Worm (Caenorhabditis elegans) whole organism, L3 larva: Measurements from ENCODE around the gene F57A10.4.

Experiments used
- R02D3.7 ChIP-seq: fragments of 150-350 bp; optimal IDR thresholded peaks from 2 replicates; lab custom pipeline; 2014; ENCODE audit warnings: missing biosample characterization, missing genetic modification characterization
- ZK546.5 ChIP-seq: sonication (generic microtip); optimal IDR thresholded peaks from 2 replicates; lab custom pipeline; 2017; ENCODE audit warnings: missing biosample characterization, missing genetic modification characterization
- aly-2 ChIP-seq: fragments of 150-350 bp; optimal IDR thresholded peaks from 2 replicates; lab custom pipeline; 2014; ENCODE audit warnings: missing biosample characterization, missing genetic modification characterization
- ama-1 ChIP-seq: fragments of 150-350 bp; optimal IDR thresholded peaks from 2 replicates; lab custom pipeline; 2018
- ceh-16 ChIP-seq: sonication (generic microtip); optimal IDR thresholded peaks from 2 replicates; lab custom pipeline; 2017; ENCODE audit warnings: missing biosample characterization, missing genetic modification characterization
- ceh-28 ChIP-seq: fragments of 150-350 bp; optimal IDR thresholded peaks from 2 replicates; lab custom pipeline; 2014; ENCODE audit warnings: missing biosample characterization, missing genetic modification reagents, missing genetic modification characterization
- ceh-82 ChIP-seq: fragments of 150-350 bp; optimal IDR thresholded peaks from 2 replicates; lab custom pipeline; 2014; ENCODE audit warnings: missing biosample characterization, missing genetic modification characterization
- ceh-9 ChIP-seq: sonication (generic microtip); optimal IDR thresholded peaks from 2 replicates; lab custom pipeline; 2018; ENCODE audit warnings: missing biosample characterization, missing genetic modification characterization
- egl-27 ChIP-seq: sonication (generic microtip); optimal IDR thresholded peaks from 4 replicates; lab custom pipeline; 2017; ENCODE audit warnings: missing biosample characterization, missing genetic modification reagents, missing genetic modification characterization
- egl-5 ChIP-seq: fragments of 150-350 bp; optimal IDR thresholded peaks from 2 replicates; lab custom pipeline; 2017; ENCODE audit warnings: missing biosample characterization, missing genetic modification reagents, missing genetic modification characterization, inconsistent platforms
- elt-1 ChIP-seq: fragments of 150-350 bp; optimal IDR thresholded peaks from 2 replicates; lab custom pipeline; 2014; ENCODE audit warnings: missing biosample characterization, missing genetic modification characterization
- elt-3 ChIP-seq, 3 experiments: fragments of 150-350 bp in 1 of 3; sonication (generic microtip) in 2 of 3; optimal IDR thresholded peaks; 2 replicates in 2 of 3; 4 replicates in 1 of 3; lab custom pipeline; 2014 to 2017; ENCODE audit warnings: missing biosample characterization in 3 of 3, missing genetic modification characterization in 3 of 3
- eor-1 ChIP-seq, 2 experiments: fragments of 150-350 bp; optimal IDR thresholded peaks; 2 replicates each; lab custom pipeline; 2014 to 2018; ENCODE audit warnings: missing biosample characterization in 2 of 2, missing genetic modification characterization in 2 of 2
- fkh-10 ChIP-seq: sonication (generic microtip); optimal IDR thresholded peaks from 2 replicates; lab custom pipeline; 2017; ENCODE audit warnings: missing biosample characterization, missing genetic modification reagents, missing genetic modification characterization
- fkh-2 ChIP-seq: fragments of 150-350 bp; optimal IDR thresholded peaks from 2 replicates; lab custom pipeline; 2014; ENCODE audit warnings: missing biosample characterization, missing genetic modification reagents, missing genetic modification characterization
- fos-1 ChIP-seq: fragments of 150-350 bp; optimal IDR thresholded peaks from 2 replicates; lab custom pipeline; 2014; ENCODE audit warnings: missing biosample characterization, missing genetic modification characterization
- hmg-11 ChIP-seq: sonication (generic microtip); optimal IDR thresholded peaks from 2 replicates; lab custom pipeline; 2016; ENCODE audit warnings: missing genetic modification characterization, missing compliant biosample characterization
- lin-15B ChIP-seq: fragments of 150-350 bp; optimal IDR thresholded peaks from 2 replicates; lab custom pipeline; 2014; ENCODE audit warnings: missing biosample characterization, missing genetic modification characterization
- lin-39 ChIP-seq: fragments of 150-350 bp; optimal IDR thresholded peaks from 2 replicates; lab custom pipeline; 2018; ENCODE audit warnings: missing biosample characterization, missing genetic modification reagents, missing genetic modification characterization
- lsy-12 ChIP-seq: sonication (generic microtip); optimal IDR thresholded peaks from 2 replicates; lab custom pipeline; 2016; ENCODE audit warnings: mild to moderate bottlenecking, missing genetic modification characterization, missing compliant biosample characterization
- mdl-1 ChIP-seq: fragments of 150-350 bp; optimal IDR thresholded peaks from 2 replicates; lab custom pipeline; 2014; ENCODE audit warnings: missing biosample characterization, missing genetic modification characterization
- mml-1 ChIP-seq: fragments of 150-350 bp; sonication (generic microtip); optimal IDR thresholded peaks from 3 replicates; lab custom pipeline; 2014; ENCODE audit warnings: missing biosample characterization, missing genetic modification characterization
- nhr-23 ChIP-seq: fragments of 150-350 bp; optimal IDR thresholded peaks from 2 replicates; lab custom pipeline; 2014; ENCODE audit warnings: missing biosample characterization, missing genetic modification reagents, missing genetic modification characterization
- nhr-237 ChIP-seq: fragments of 150-350 bp; optimal IDR thresholded peaks from 2 replicates; lab custom pipeline; 2014; ENCODE audit warnings: missing biosample characterization, missing genetic modification characterization
- nhr-25 ChIP-seq: sonication (generic microtip); optimal IDR thresholded peaks from 2 replicates; lab custom pipeline; 2017; ENCODE audit warnings: missing biosample characterization, missing genetic modification characterization
- nhr-28 ChIP-seq: fragments of 150-350 bp; optimal IDR thresholded peaks from 2 replicates; lab custom pipeline; 2014; ENCODE audit warnings: missing biosample characterization, missing genetic modification characterization
- nhr-43 ChIP-seq: sonication (generic microtip); optimal IDR thresholded peaks from 2 replicates; lab custom pipeline; 2016; ENCODE audit warnings: mild to moderate bottlenecking, missing genetic modification characterization, missing compliant biosample characterization; ENCODE audit not compliant: poor library complexity, severe bottlenecking
- nhr-67 ChIP-seq: fragments of 150-350 bp; optimal IDR thresholded peaks from 2 replicates; lab custom pipeline; 2014; ENCODE audit warnings: missing biosample characterization, missing genetic modification characterization
- pha-4 ChIP-seq: fragments of 150-350 bp; optimal IDR thresholded peaks from 2 replicates; lab custom pipeline; 2014; ENCODE audit warnings: missing biosample characterization, missing genetic modification reagents, missing genetic modification characterization
- sea-2 ChIP-seq: fragments of 150-350 bp; sonication (generic microtip); optimal IDR thresholded peaks from 4 replicates; lab custom pipeline; 2014; ENCODE audit warnings: missing biosample characterization, missing genetic modification reagents, missing genetic modification characterization
- skn-1 ChIP-seq: fragments of 150-350 bp; optimal IDR thresholded peaks from 2 replicates; lab custom pipeline; 2014; ENCODE audit warnings: missing biosample characterization, missing genetic modification characterization
- snpc-4 ChIP-seq: fragments of 150-350 bp; optimal IDR thresholded peaks from 2 replicates; lab custom pipeline; 2014; ENCODE audit warnings: missing biosample characterization, missing genetic modification characterization
- unc-39 ChIP-seq: sonication (generic microtip); optimal IDR thresholded peaks from 4 replicates; lab custom pipeline; 2017; ENCODE audit warnings: missing biosample characterization, missing genetic modification characterization
- unc-62 ChIP-seq: fragments of 150-350 bp; sonication (generic microtip); optimal IDR thresholded peaks from 4 replicates; lab custom pipeline; 2014; ENCODE audit warnings: missing biosample characterization, missing genetic modification reagents, missing genetic modification characterization
- zag-1 ChIP-seq: fragments of 150-350 bp; optimal IDR thresholded peaks from 2 replicates; lab custom pipeline; 2014; ENCODE audit warnings: missing biosample characterization, missing genetic modification characterization
- ztf-11 ChIP-seq: fragments of 150-350 bp; optimal IDR thresholded peaks from 2 replicates; lab custom pipeline; 2014; ENCODE audit warnings: missing biosample characterization, missing genetic modification characterization
- ztf-4 ChIP-seq: fragments of 150-350 bp; optimal IDR thresholded peaks from 2 replicates; lab custom pipeline; 2014; ENCODE audit warnings: missing biosample characterization, missing genetic modification characterization

F57A10.4 gene

DNA sequence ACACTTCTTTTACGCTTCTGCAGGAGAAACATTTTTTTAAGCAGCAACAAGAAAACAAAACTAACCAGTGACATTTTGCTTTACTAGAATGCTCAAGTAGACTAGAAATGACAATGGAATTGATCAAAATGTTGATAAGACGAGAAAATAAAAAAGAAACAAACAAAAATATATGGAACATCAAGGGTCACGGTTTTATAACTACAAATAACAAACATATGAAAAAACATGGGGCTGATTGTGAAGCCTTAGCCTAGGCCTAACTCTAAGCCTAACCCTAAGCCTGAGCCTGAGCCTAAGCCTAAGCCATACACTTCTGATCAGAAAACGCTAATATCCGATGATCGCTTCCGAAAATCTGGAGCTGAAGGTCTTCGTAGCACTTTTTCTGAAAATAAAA is 38.8 kb upstream of the F57A10.4 start, which contains the start of gene Y6E2A.10:
TSS of gene Y6E2A.10 (minus strand) at position 101 of the 400 bp plus-strand sequence.
- TF ChIP-seq ztf-4 (tag; lab: Kevin White, UChicago) = no peak
- no peak for TF ChIP-seq aly-2 (tag; lab: Kevin White, UChicago)
- no peak for TF ChIP-seq ama-1 (lab: Kevin White, UChicago)
- no peak for TF ChIP-seq unc-62 (GFP tag; lab: Kevin White, UChicago)
- TF ChIP-seq egl-27 (tag; lab: Kevin White, UChicago) = no peak
- TF ChIP-seq unc-39 (tag; lab: Kevin White, UChicago) = no peak
- no peak for TF ChIP-seq lsy-12 (tag; lab: Kevin White, UChicago)
- no peak for TF ChIP-seq lin-15B
- TF ChIP-seq mdl-1 (tag; lab: Kevin White, UChicago) = no peak
- no peak for TF ChIP-seq elt-3 (tag; optimal IDR thresholded peaks at IDR 0.05; lab: Kevin White, UChicago)
- TF ChIP-seq elt-1 (tag; lab: Kevin White, UChicago) = no peak
- TF ChIP-seq fkh-10 (GFP tag; lab: Kevin White, UChicago) = no peak
- no peak for TF ChIP-seq ZK546.5 (tag; lab: Kevin White, UChicago)
- no peak for TF ChIP-seq zag-1
- no peak for TF ChIP-seq nhr-28 (tag; lab: Kevin White, UChicago)
- no peak for TF ChIP-seq hmg-11 (tag; lab: Kevin White, UChicago)
- TF ChIP-seq nhr-25 (tag; lab: Kevin White, UChicago) = no peak

ce11 chrV:15732209-15732608 is 37.0 kb upstream of the F57A10.4 start, which contains the start of gene str-38:
Gene str-38, minus strand, starts transcription at chrV:15732309.
- TF ChIP-seq nhr-23 (tag; lab: Kevin White, UChicago) = no peak
- no peak for TF ChIP-seq ZK546.5 (tag; lab: Kevin White, UChicago)
- no peak for TF ChIP-seq fkh-2 (tag; lab: Kevin White, UChicago)
- no peak for TF ChIP-seq lsy-12 (tag; lab: Kevin White, UChicago)
- TF ChIP-seq nhr-67 (tag; lab: Kevin White, UChicago) = no peak
- no peak for TF ChIP-seq ztf-11 (tag; lab: Kevin White, UChicago)
- TF ChIP-seq ama-1 (lab: Kevin White, UChicago) = no peak
- TF ChIP-seq egl-5 (tag; lab: Kevin White, UChicago) = no peak
- no peak for TF ChIP-seq ceh-28
- no peak for TF ChIP-seq skn-1 (tag; lab: Kevin White, UChicago)
- no peak for TF ChIP-seq fkh-10 (GFP tag; lab: Kevin White, UChicago)
- no peak for TF ChIP-seq sea-2 (GFP tag; lab: Kevin White, UChicago)
- no peak for TF ChIP-seq ceh-9 (tag; lab: Kevin White, UChicago)

ce11 chrV:15733020-15733419 is 36.2 kb upstream of the F57A10.4 start:
- TF ChIP-seq pha-4 = no peak
- TF ChIP-seq lin-39 (tag; lab: Kevin White, UChicago) = no peak
- no peak for TF ChIP-seq snpc-4 (tag; lab: Kevin White, UChicago)
- TF ChIP-seq sea-2 (GFP tag; lab: Kevin White, UChicago) = no peak
- no peak for TF ChIP-seq R02D3.7
- TF ChIP-seq ceh-9 (tag; lab: Kevin White, UChicago) = no peak
- no peak for TF ChIP-seq unc-62 (GFP tag; lab: Kevin White, UChicago)
- no peak for TF ChIP-seq ceh-16
- TF ChIP-seq elt-3 (tag; optimal IDR thresholded peaks at IDR 0.05; lab: Kevin White, UChicago) = no peak
- TF ChIP-seq lsy-12 (tag; lab: Kevin White, UChicago) = no peak
- TF ChIP-seq ceh-82 = no peak
- no peak for TF ChIP-seq fkh-10 (GFP tag; lab: Kevin White, UChicago)
- TF ChIP-seq eor-1 (tag; optimal IDR thresholded peaks at IDR 0.05; lab: Kevin White, UChicago) = no peak
- TF ChIP-seq elt-1 (tag; lab: Kevin White, UChicago) = no peak
- no peak for TF ChIP-seq fos-1 (tag; lab: Kevin White, UChicago)
- TF ChIP-seq ZK546.5 (tag; lab: Kevin White, UChicago) = no peak
- no peak for TF ChIP-seq mml-1 (tag; lab: Kevin White, UChicago)

- TF ChIP-seq elt-3 (tag; optimal IDR thresholded peaks at IDR 0.05; lab: Kevin White, UChicago) (no peak), ceh-28 (no peak), elt-1 (tag; lab: Kevin White, UChicago) (no peak), nhr-43 (no peak), nhr-237 (tag; lab: Kevin White, UChicago) (no peak), lin-15B (no peak), sea-2 (GFP tag; lab: Kevin White, UChicago) (no peak), ztf-11 (tag; lab: Kevin White, UChicago) (no peak)
Measured at ce11 chrV:15733568-15733967, 35.7 kb upstream of the F57A10.4 start, which contains the start of gene T23D5.3. Gene T23D5.3, minus strand, starts transcription at chrV:15733668.
